Worm (Caenorhabditis elegans): ENCODE measurements around the gene F55G7.5.

The F55G7.5 gene

DNA sequence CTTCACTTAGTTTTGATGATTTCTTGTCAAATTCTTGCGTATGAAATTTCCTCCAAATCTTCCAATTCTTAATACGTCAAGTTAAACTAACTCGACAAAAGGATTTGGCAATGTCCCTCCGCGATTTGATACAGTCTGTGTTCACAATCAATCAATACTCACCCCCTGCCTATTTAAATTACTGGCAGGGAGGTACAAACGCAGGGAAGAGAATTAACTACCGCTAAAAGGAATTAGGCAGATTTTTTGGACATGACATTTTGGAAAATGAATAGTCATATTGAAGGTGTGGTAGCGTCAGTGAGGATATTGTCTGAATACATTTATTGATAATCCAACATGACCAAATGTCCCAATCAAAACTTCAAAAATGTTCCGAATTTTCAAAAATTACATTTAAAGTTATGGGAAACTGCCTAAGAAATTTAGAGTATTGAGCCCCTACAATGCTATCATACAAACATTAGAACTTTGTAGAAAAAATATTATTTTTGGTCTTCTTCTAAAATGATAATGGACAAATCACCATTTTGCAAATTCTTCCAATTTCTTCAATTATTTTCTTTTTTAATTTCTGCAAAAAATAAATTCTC, 1.3 kb downstream of the F55G7.5 start:
- TF ChIP-seq Y67H2A.10 (GFP tag; conservative IDR thresholded peaks at IDR 0.05), result no peak; the same call in 1 of the 2 replicates
- TF ChIP-seq lsl-1 (GFP tag; optimal IDR thresholded peaks at IDR 0.05), result no peak
- TF ChIP-seq ceh-91 (GFP tag; IDR thresholded peaks at IDR 0.05), result peak; percentile 18; the same call in 1 of the 2 replicates
- peak; percentile 100 for TF ChIP-seq lin-40 (tag; optimal IDR thresholded peaks at IDR 0.05)
- TF ChIP-seq snpc-4 (GFP tag; optimal IDR thresholded peaks at IDR 0.05), result peak; percentile 64
- peak; percentile 75 to 88 (median 82) for TF ChIP-seq snpc-4 (tag; optimal IDR thresholded peaks at IDR 0.05)
- TF ChIP-seq ekl-4 (GFP tag; IDR thresholded peaks at IDR 0.05), result peak; percentile 91
- TF ChIP-seq F22D6.2 (tag; optimal IDR thresholded peaks at IDR 0.05), result peak; percentile 95
- 0 out of 2 replicates have a peak, but pooled peaks have one; percentile 94 for TF ChIP-seq F37B4.10 (GFP tag; IDR thresholded peaks at IDR 0.05)
- TF ChIP-seq hrde-1 (tag; optimal IDR thresholded peaks at IDR 0.05; ENCODE audit: borderline replicate concordance), result no peak
- TF ChIP-seq zim-3 (tag; optimal IDR thresholded peaks at IDR 0.05), result peak; percentile 60
- no peak for TF ChIP-seq aptf-3 (GFP tag; IDR thresholded peaks at IDR 0.05)
- TF ChIP-seq gei-17 (GFP tag; optimal IDR thresholded peaks at IDR 0.05), result peak; percentile 98
- peak; percentile 98 for TF ChIP-seq dox-1 (GFP tag; IDR thresholded peaks at IDR 0.05)
- TF ChIP-seq hmg-20 (GFP tag; IDR thresholded peaks at IDR 0.05), result peak; percentile 93
- TF ChIP-seq tlf-1 (GFP tag; optimal IDR thresholded peaks at IDR 0.05), result peak; percentile 99
- peak; percentile 93 for TF ChIP-seq F52B5.7 (tag; optimal IDR thresholded peaks at IDR 0.05)
- TF ChIP-seq cebp-2 (GFP tag; IDR thresholded peaks at IDR 0.05), result peak; percentile 95; the same call in 1 of the 2 replicates
- no peak for TF ChIP-seq sdz-38 (tag; optimal IDR thresholded peaks at IDR 0.05)
- no peak for TF ChIP-seq D2030.7 (GFP tag; IDR thresholded peaks at IDR 0.05)
- TF ChIP-seq C17E4.6 (GFP tag; IDR thresholded peaks at IDR 0.05), result peak; percentile 89
- TF ChIP-seq F10E7.11 (tag; optimal IDR thresholded peaks at IDR 0.05), result peak; percentile 84
- no peak for TF ChIP-seq F39B2.1 (GFP tag; IDR thresholded peaks at IDR 0.05)
- TF ChIP-seq him-1 (tag; optimal IDR thresholded peaks at IDR 0.05), result no peak
- peak; percentile 88 for TF ChIP-seq ztf-3 (GFP tag; optimal IDR thresholded peaks at IDR 0.05)
- peak; percentile 79; the same call in 1 of the 2 replicates for TF ChIP-seq lin-26 (GFP tag; IDR thresholded peaks at IDR 0.05)
- no peak for TF ChIP-seq ztf-28 (GFP tag; IDR thresholded peaks at IDR 0.05)
- TF ChIP-seq ccch-3 (GFP tag; optimal IDR thresholded peaks at IDR 0.05), result peak; percentile 83
- no peak for TF ChIP-seq egrh-3 (GFP tag; IDR thresholded peaks at IDR 0.05)
- TF ChIP-seq B0261.1 (tag; optimal IDR thresholded peaks at IDR 0.05), result peak; percentile 65
- TF ChIP-seq lag-1 (GFP tag; IDR thresholded peaks at IDR 0.05), result peak; percentile 95
- TF ChIP-seq nhr-120 (GFP tag; IDR thresholded peaks at IDR 0.05), result peak; percentile 92
- peak; percentile 45 for TF ChIP-seq die-1 (tag; optimal IDR thresholded peaks at IDR 0.05)
- no peak for TF ChIP-seq madf-8 (GFP tag; conservative IDR thresholded peaks at IDR 0.05)
- 0 out of 2 replicates have a peak, but pooled peaks have one; percentile 67 for TF ChIP-seq ceh-40 (GFP tag; IDR thresholded peaks at IDR 0.05)
- TF ChIP-seq repo-1 (tag; optimal IDR thresholded peaks at IDR 0.05), result peak; percentile 98
- TF ChIP-seq athp-1 (tag; optimal IDR thresholded peaks at IDR 0.05), result peak; percentile 64
- TF ChIP-seq nfyb-1 (GFP tag; IDR thresholded peaks at IDR 0.05), result peak; percentile 98
- TF ChIP-seq bed-1 (GFP tag; IDR thresholded peaks at IDR 0.05), result peak; percentile 90; the same call in 1 of the 2 replicates
- TF ChIP-seq lin-54 (GFP tag; optimal IDR thresholded peaks at IDR 0.05), result peak; percentile 92
- peak; percentile 93 for TF ChIP-seq ets-4 (GFP tag; optimal IDR thresholded peaks at IDR 0.05)
- peak in 2 of 3 experiments; percentile 89 to 98 for TF ChIP-seq lin-35 (GFP tag; optimal IDR thresholded peaks at IDR 0.05)
- TF ChIP-seq hlh-26 (GFP tag; conservative IDR thresholded peaks at IDR 0.05), result no peak
- no peak for TF ChIP-seq nfya-1 (tag; optimal IDR thresholded peaks at IDR 0.05; ENCODE audit: borderline replicate concordance, insufficient read depth)
- no peak for TF ChIP-seq Y53F4B.3 (GFP tag; IDR thresholded peaks at IDR 0.05)
- peak; percentile 75 for TF ChIP-seq madf-3 (GFP tag; IDR thresholded peaks at IDR 0.05)
- TF ChIP-seq snpc-1.3 (tag; optimal IDR thresholded peaks at IDR 0.05; ENCODE audit: insufficient read depth), result peak; percentile 24
- TF ChIP-seq nhr-90 (tag; optimal IDR thresholded peaks at IDR 0.05), result peak; percentile 81
